Worm (Caenorhabditis elegans): ENCODE data around the gene gpd-3.

The gpd-3 gene

ce11 chrX:3117204-3117603 lies 4.1 kb upstream of the gpd-3 start (continued):
- no peak for TF ChIP-seq snpc-4 (tag; optimal IDR thresholded peaks at IDR 0.05)
- no peak for TF ChIP-seq ceh-88 (GFP tag; IDR thresholded peaks at IDR 0.05)
- no peak for TF ChIP-seq tbx-2 (tag; optimal IDR thresholded peaks at IDR 0.05)
- no peak for TF ChIP-seq ceh-82 (tag; optimal IDR thresholded peaks at IDR 0.05)
- TF ChIP-seq nhr-90 (tag; optimal IDR thresholded peaks at IDR 0.05; ENCODE audit: poor library complexity), result peak; percentile 41
- TF ChIP-seq nhr-85 (tag), result peak; percentile 88
- no peak for TF ChIP-seq pqm-1 (tag; optimal IDR thresholded peaks at IDR 0.05)
- TF ChIP-seq nhr-12 (tag; optimal IDR thresholded peaks at IDR 0.05), result no peak
- no peak for TF ChIP-seq pax-3 (tag; optimal IDR thresholded peaks at IDR 0.05)
- no peak for TF ChIP-seq hlh-4 (tag; optimal IDR thresholded peaks at IDR 0.05)
- no peak for TF ChIP-seq dsc-1 (tag; optimal IDR thresholded peaks at IDR 0.05)
- TF ChIP-seq aly-2 (tag; optimal IDR thresholded peaks at IDR 0.05), result peak; percentile 85
- no peak for TF ChIP-seq rnt-1 (tag; optimal IDR thresholded peaks at IDR 0.05)
- no peak for TF ChIP-seq dpl-1 (GFP tag; optimal IDR thresholded peaks at IDR 0.05)
- no peak for TF ChIP-seq ztf-11 (tag; optimal IDR thresholded peaks at IDR 0.05)
- no peak for TF ChIP-seq Y116A8C.19 (tag; optimal IDR thresholded peaks at IDR 0.05; ENCODE audit: borderline replicate concordance)
- no peak for TF ChIP-seq blmp-1 (tag; optimal IDR thresholded peaks at IDR 0.05)
- TF ChIP-seq vab-15 (tag; optimal IDR thresholded peaks at IDR 0.05), result no peak
- no peak for TF ChIP-seq sup-37 (GFP tag; optimal IDR thresholded peaks at IDR 0.05)
- TF ChIP-seq zip-4 (GFP tag; optimal IDR thresholded peaks at IDR 0.05), result no peak
- peak; percentile 37 for TF ChIP-seq ztf-4 (tag; optimal IDR thresholded peaks at IDR 0.05)
- TF ChIP-seq sptf-1 (tag; optimal IDR thresholded peaks at IDR 0.05), result no peak
- TF ChIP-seq elt-3 (tag; optimal IDR thresholded peaks at IDR 0.05), result peak in 1 of 6 experiments; percentile 80
- TF ChIP-seq ces-1 (GFP tag; optimal IDR thresholded peaks at IDR 0.05), result no peak
- TF ChIP-seq unc-62 (GFP tag; optimal IDR thresholded peaks at IDR 0.05), result no peak
- no peak for TF ChIP-seq ceh-90 (tag; optimal IDR thresholded peaks at IDR 0.05)
- no peak for TF ChIP-seq efl-3 (GFP tag; optimal IDR thresholded peaks at IDR 0.05)
- no peak for TF ChIP-seq jun-1 (tag; optimal IDR thresholded peaks at IDR 0.05)
- no peak for TF ChIP-seq mdl-1 (tag; optimal IDR thresholded peaks at IDR 0.05)
- no peak for TF ChIP-seq nhr-11 (tag; optimal IDR thresholded peaks at IDR 0.05)
- TF ChIP-seq zag-1 (tag; optimal IDR thresholded peaks at IDR 0.05), result no peak
- no peak for TF ChIP-seq egl-13 (tag; optimal IDR thresholded peaks at IDR 0.05)
- TF ChIP-seq C04F5.9 (tag; optimal IDR thresholded peaks at IDR 0.05), result no peak
- TF ChIP-seq ceh-8 (GFP tag; optimal IDR thresholded peaks at IDR 0.05), result no peak
- TF ChIP-seq isw-1 (GFP tag; IDR thresholded peaks at IDR 0.05), result no peak
- TF ChIP-seq C16A3.4 (tag; optimal IDR thresholded peaks at IDR 0.05), result no peak
- TF ChIP-seq fkh-8 (tag; optimal IDR thresholded peaks at IDR 0.05), result no peak
- TF ChIP-seq mab-9 (GFP tag; IDR thresholded peaks at IDR 0.05), result no peak
- TF ChIP-seq irx-1 (tag; optimal IDR thresholded peaks at IDR 0.05), result no peak
- TF ChIP-seq lin-13 (GFP tag; optimal IDR thresholded peaks at IDR 0.05), result no peak
- TF ChIP-seq ets-5 (GFP tag; IDR thresholded peaks at IDR 0.05), result no peak
- no peak for TF ChIP-seq unc-86 (tag; optimal IDR thresholded peaks at IDR 0.05)
- TF ChIP-seq nhr-28 (tag; optimal IDR thresholded peaks at IDR 0.05), result no peak
- TF ChIP-seq snu-23 (GFP tag; optimal IDR thresholded peaks at IDR 0.05), result peak; percentile 26
- TF ChIP-seq F16B12.6 (tag; optimal IDR thresholded peaks at IDR 0.05), result no peak

Data from whole organism, L1 larva.